Fruit fly (Drosophila melanogaster) whole organism, pupa: ENCODE data around the gene Obp99d.

Experiments
- CG10348 ChIP-seq: fragments of 200-800 bp; sonication (Bioruptor generic); IDR thresholded peaks from 2 replicates; pipeline ENCODE4 v1.3.6; 2022; ENCODE audit warnings: missing biosample characterization, missing genetic modification characterization
- CG13204 ChIP-seq: fragments of 200-800 bp; sonication (Bioruptor generic); optimal IDR thresholded peaks from 2 replicates; lab custom pipeline; 2018; ENCODE audit warnings: missing biosample characterization, mild to moderate bottlenecking, missing genetic modification characterization, moderate library complexity
- CG14655 ChIP-seq: fragments of 200-800 bp; sonication (Bioruptor generic); optimal IDR thresholded peaks from 3 replicates; lab custom pipeline; 2017; ENCODE audit warnings: mild to moderate bottlenecking, missing biosample characterization, missing genetic modification reagents, missing genetic modification characterization
- CG15710 ChIP-seq: fragments of 200-800 bp; sonication (Bioruptor generic); optimal IDR thresholded peaks from 2 replicates; lab custom pipeline; 2018; ENCODE audit warnings: missing biosample characterization, mild to moderate bottlenecking, missing genetic modification characterization, moderate library complexity
- CG17806 ChIP-seq: fragments of 200-800 bp; sonication (Bioruptor generic); optimal IDR thresholded peaks from 2 replicates; lab custom pipeline; 2018; ENCODE audit warnings: missing biosample characterization, mild to moderate bottlenecking, missing genetic modification characterization, moderate library complexity
- CG34367 ChIP-seq: fragments of 200-800 bp; sonication (Bioruptor generic); optimal IDR thresholded peaks from 2 replicates; lab custom pipeline; 2018; ENCODE audit warnings: missing biosample characterization, mild to moderate bottlenecking, missing genetic modification characterization
- CG8159 ChIP-seq: fragments of 200-800 bp; sonication (Bioruptor generic); optimal IDR thresholded peaks from 3 replicates; lab custom pipeline; 2018; ENCODE audit warnings: missing biosample characterization, mild to moderate bottlenecking, missing genetic modification characterization, moderate library complexity
- CG8301 ChIP-seq: fragments of 200-800 bp; sonication (Bioruptor generic); optimal IDR thresholded peaks from 2 replicates; lab custom pipeline; 2018; ENCODE audit warnings: missing biosample characterization, mild to moderate bottlenecking, missing genetic modification characterization
- EcR ChIP-seq: fragments of 200-800 bp; sonication (Bioruptor generic); optimal IDR thresholded peaks from 3 replicates; lab custom pipeline; 2019; ENCODE audit warnings: missing biosample characterization, missing genetic modification characterization, mild to moderate bottlenecking, moderate library complexity, missing genetic modification reagents
- Pif1A ChIP-seq: fragments of 200-800 bp; sonication (Bioruptor generic); optimal IDR thresholded peaks from 3 replicates; lab custom pipeline; 2016; ENCODE audit warnings: missing biosample characterization, missing genetic modification characterization
- Pif1B ChIP-seq: fragments of 200-800 bp; sonication (Bioruptor generic); optimal IDR thresholded peaks from 3 replicates; lab custom pipeline; 2016; ENCODE audit warnings: missing biosample characterization, missing genetic modification characterization
- Snoo ChIP-seq: fragments of 200-800 bp; sonication (Bioruptor generic); optimal IDR thresholded peaks from 3 replicates; lab custom pipeline; 2017; ENCODE audit warnings: missing biosample characterization, mild to moderate bottlenecking, missing genetic modification characterization, inconsistent platforms
- fd96Ca ChIP-seq: fragments of 200-800 bp; sonication (Bioruptor generic); IDR thresholded peaks from 3 replicates; pipeline ENCODE4 v1.3.6; 2022; ENCODE audit warnings: missing biosample characterization, missing genetic modification characterization
- rn ChIP-seq: fragments of 200-800 bp; sonication (Bioruptor generic); IDR thresholded peaks from 2 replicates; pipeline ENCODE4 v1.3.6; 2022; ENCODE audit warnings: missing biosample characterization, missing genetic modification characterization

DNA sequence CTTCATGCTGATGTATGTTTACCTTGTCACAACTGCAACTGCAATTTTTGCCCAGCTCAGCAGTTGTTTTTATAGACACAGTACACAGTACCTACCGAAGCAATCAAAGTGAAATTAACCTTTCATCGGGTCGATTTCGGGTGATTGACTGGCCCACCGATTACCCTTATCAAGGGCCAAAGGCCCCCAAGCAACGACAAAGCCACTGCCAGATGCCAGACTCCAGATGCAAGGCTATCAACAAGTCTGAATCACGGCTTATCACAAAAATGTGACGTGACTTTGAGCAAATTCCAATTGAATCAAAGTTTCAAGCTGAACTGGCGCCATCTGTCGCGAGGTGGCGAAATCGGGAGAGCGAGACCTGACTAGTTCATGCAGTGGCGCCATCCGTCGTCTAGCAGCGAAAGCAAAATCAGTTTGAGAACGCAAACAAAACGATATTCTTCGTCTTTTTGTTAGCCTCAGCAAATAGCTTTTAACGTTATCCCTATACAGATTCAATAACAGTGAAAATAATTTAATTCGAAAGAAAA is 2.5 kb downstream of the Obp99d start, which contains the start of gene Obp99b:
- TF ChIP-seq CG15710 (tag; lab: Kevin White, UChicago) (peak; percentile 36), Snoo (peak; percentile 63), Pif1B (GFP tag; lab: Kevin White, UChicago) (peak; percentile 24), EcR (peak; percentile 52), CG10348 (GFP tag; lab: Robert Waterston, UW) (no peak), CG8301 (tag; lab: Kevin White, UChicago) (peak; percentile 64), rn (GFP tag; lab: Robert Waterston, UW) (0 out of 2 replicates have a peak, but pooled peaks have one; percentile 11), Pif1A (peak; percentile 69), fd96Ca (GFP tag; lab: Robert Waterston, UW) (peak; percentile 75; the same call in 2 of the 3 replicates), CG34367 (tag; lab: Kevin White, UChicago) (peak; percentile 71), CG14655 (GFP tag; lab: Kevin White, UChicago) (peak; percentile 78), CG8159 (tag; lab: Kevin White, UChicago) (peak; percentile 48), CG13204 (GFP tag; lab: Kevin White, UChicago) (peak; percentile 58), CG17806 (tag; lab: Kevin White, UChicago) (peak; percentile 42)
